Worm (Caenorhabditis elegans) whole organism, midembryonic: ENCODE data around the gene M199.135.
A peak's percentile ranks its signal among the peaks of the same experiment; 100 is the strongest.

Experiments
- T22C8.4 ChIP-seq: fragments of 200-800 bp; sonication (Bioruptor generic); IDR thresholded peaks from 2 replicates; pipeline ENCODE4 v1.3.6; 2022; ENCODE audit warnings: missing genetic modification characterization, missing compliant biosample characterization
- cog-1 ChIP-seq: sonication (generic microtip); optimal IDR thresholded peaks from 2 replicates; lab custom pipeline; 2016; ENCODE audit warnings: missing genetic modification characterization, missing compliant biosample characterization
- flt-1 ChIP-seq: fragments of 200-800 bp; sonication (Bioruptor generic); IDR thresholded peaks from 2 replicates; pipeline ENCODE4 v1.3.6; 2022; ENCODE audit warnings: missing genetic modification characterization, missing compliant biosample characterization
- klf-2 ChIP-seq: fragments of 200-800 bp; sonication (Bioruptor generic); conservative IDR thresholded peaks from 2 replicates; pipeline ENCODE4 v1.3.6; 2022; ENCODE audit warnings: missing genetic modification reagents, missing genetic modification characterization, missing compliant biosample characterization
- med-1 ChIP-seq: sonication (generic microtip); optimal IDR thresholded peaks from 2 replicates; lab custom pipeline; 2017; ENCODE audit warnings: missing genetic modification characterization, mild to moderate bottlenecking, missing compliant biosample characterization, antibody characterized with exemption, missing genetic modification reagents; ENCODE audit not compliant: insufficient read depth
- ref-1 ChIP-seq: fragments of 200-800 bp; sonication (Bioruptor generic); conservative IDR thresholded peaks from 2 replicates; pipeline ENCODE4 v1.3.6; 2022; ENCODE audit warnings: missing genetic modification reagents, missing genetic modification characterization, missing compliant biosample characterization
- tab-1 ChIP-seq: fragments of 200-800 bp; sonication (Bioruptor generic); IDR thresholded peaks from 2 replicates; pipeline ENCODE4 v1.3.6; 2022; ENCODE audit warnings: missing genetic modification characterization, missing compliant biosample characterization
- ztf-23 ChIP-seq: fragments of 200-800 bp; sonication (Bioruptor generic); IDR thresholded peaks from 2 replicates; pipeline ENCODE4 v1.3.6; 2022; ENCODE audit warnings: missing genetic modification reagents, missing genetic modification characterization, missing compliant biosample characterization
- ztf-29 ChIP-seq: fragments of 200-800 bp; sonication (Bioruptor generic); IDR thresholded peaks from 2 replicates; pipeline ENCODE4 v1.3.6; 2022; ENCODE audit warnings: missing genetic modification reagents, missing genetic modification characterization, missing compliant biosample characterization

M199.135 gene

DNA sequence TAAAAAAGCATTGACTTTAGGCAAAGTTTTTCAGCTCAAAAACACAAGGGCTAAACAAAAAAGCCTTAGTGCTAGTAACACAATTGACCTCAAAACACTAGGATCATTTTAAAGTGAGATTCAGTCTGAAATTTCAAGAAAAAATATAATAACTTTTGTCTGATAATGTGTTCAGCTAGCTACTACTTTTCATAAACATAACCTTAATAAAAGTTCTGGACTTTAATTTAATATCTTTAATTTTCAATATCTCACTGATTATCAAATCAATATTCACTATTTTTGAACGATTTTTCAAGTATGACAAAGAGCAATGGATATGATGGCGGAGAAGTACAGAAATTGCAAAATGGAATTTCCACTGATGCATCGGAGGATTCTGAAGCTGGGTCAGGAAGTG is at the start of gene M199.135:
Gene M199.135 (plus strand): TSS at position 301 of the 400 bp plus-strand sequence.
- TF ChIP-seq klf-2 (GFP tag; lab: Robert Waterston, UW) = no peak

DNA sequence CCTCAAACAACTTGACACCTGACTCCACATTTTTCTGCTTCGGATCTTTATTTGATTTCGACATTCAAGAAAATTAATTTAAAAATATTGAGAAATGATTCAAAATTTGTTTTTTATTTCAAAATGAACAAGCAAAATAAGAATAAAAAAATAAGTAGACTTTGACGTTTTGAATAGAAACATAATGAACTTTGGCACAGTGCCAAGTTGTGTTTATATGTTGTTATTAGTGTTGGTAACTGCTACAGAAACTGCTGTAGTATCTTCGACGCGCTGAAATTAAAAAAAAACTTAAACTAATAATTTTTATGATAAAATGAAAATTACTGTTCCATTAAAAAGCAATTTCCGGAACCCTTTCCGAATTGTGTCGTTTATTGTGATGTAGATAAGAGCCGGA is 48.8 kb upstream of the M199.135 start, which contains the start of gene Y41E3.18:
Gene Y41E3.18 (minus strand): TSS at position 101 of the 400 bp plus-strand sequence.
- TF ChIP-seq T22C8.4 (GFP tag; lab: Robert Waterston, UW) = no peak
- no peak for TF ChIP-seq cog-1 (tag; lab: Kevin White, UChicago)
- TF ChIP-seq med-1 = no peak
- TF ChIP-seq klf-2 (GFP tag; lab: Robert Waterston, UW) = no peak
- TF ChIP-seq ztf-29 (GFP tag; lab: Robert Waterston, UW) = no peak
- TF ChIP-seq tab-1 (GFP tag; lab: Robert Waterston, UW) = no peak
- no peak for TF ChIP-seq ref-1 (GFP tag; lab: Robert Waterston, UW)
- TF ChIP-seq flt-1 = no peak
- TF ChIP-seq ztf-23 (GFP tag; lab: Robert Waterston, UW) = no peak

DNA sequence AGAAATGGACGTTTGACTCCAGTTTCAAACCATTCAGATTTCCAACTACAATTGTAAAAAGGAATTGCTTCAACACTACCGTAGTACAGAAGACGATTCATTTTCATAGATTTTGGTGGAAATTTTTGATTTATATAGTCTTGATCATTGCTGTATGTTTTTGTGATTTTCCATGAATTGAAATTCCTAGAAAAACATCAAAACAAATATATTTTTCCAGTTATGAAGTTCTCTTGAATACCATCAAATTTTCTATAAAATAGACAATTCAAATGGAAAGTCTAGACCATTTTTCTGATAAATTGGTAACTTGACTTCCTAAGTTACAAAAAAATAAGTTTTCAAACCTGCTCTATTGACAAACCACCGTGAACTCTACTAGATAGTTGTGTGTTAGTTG is 45.6 kb upstream of the M199.135 start, which contains the start of gene srt-48:
Gene srt-48 (minus strand): TSS at position 101 of the 400 bp plus-strand sequence.
- TF ChIP-seq klf-2 (GFP tag; lab: Robert Waterston, UW) (no peak), T22C8.4 (GFP tag; lab: Robert Waterston, UW) (no peak), tab-1 (GFP tag; lab: Robert Waterston, UW) (no peak)

DNA sequence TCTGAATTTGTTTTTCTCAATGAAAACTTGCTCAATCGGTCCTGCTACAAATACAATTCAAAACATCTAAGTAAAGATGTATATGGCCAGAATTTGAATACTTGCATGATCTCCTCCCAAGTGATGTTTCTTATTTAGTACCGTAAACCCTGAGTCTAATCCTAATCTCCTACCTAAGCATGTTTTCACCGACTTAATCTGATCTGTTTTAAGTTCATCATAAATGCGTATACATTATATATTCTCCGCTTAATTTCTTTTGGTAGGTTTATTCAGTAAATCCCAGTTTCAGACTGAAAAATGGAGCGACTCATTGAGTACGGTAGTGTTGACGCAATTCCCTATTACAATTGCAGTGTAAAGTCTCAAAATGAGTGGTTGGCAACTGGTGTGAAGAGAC is 40.0 kb upstream of the M199.135 start, which contains the start of gene srt-50:
Gene srt-50 (plus strand): TSS at position 301 of the 400 bp plus-strand sequence.
- TF ChIP-seq T22C8.4 (GFP tag; lab: Robert Waterston, UW) (no peak), med-1 (no peak), ztf-29 (GFP tag; lab: Robert Waterston, UW) (no peak), cog-1 (tag; lab: Kevin White, UChicago) (no peak), ref-1 (GFP tag; lab: Robert Waterston, UW) (no peak), flt-1 (no peak), ztf-23 (GFP tag; lab: Robert Waterston, UW) (no peak), klf-2 (GFP tag; lab: Robert Waterston, UW) (no peak), tab-1 (GFP tag; lab: Robert Waterston, UW) (no peak)

DNA sequence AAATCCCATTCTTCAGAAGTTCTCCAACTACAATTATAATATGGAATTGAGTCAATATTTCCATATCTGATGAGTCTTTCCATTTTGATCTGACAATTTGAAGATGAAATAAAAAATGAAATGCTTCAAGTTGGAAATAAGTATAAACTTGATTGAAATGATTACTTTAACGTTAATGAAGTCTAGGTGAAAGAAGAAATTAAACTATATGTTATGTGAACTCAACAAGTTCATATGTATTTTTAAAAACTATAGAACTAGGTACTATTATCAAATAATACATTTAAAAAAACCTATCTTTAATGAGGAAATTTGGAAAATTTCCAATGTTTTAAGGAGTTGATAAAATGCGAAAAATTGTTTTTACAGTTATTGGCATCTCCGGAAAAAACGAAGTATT is 16.1 kb upstream of the M199.135 start, which contains the start of gene srt-49:
Gene srt-49 (minus strand): TSS at position 101 of the 400 bp plus-strand sequence.
- TF ChIP-seq med-1 (no peak), ztf-23 (GFP tag; lab: Robert Waterston, UW) (no peak)

DNA sequence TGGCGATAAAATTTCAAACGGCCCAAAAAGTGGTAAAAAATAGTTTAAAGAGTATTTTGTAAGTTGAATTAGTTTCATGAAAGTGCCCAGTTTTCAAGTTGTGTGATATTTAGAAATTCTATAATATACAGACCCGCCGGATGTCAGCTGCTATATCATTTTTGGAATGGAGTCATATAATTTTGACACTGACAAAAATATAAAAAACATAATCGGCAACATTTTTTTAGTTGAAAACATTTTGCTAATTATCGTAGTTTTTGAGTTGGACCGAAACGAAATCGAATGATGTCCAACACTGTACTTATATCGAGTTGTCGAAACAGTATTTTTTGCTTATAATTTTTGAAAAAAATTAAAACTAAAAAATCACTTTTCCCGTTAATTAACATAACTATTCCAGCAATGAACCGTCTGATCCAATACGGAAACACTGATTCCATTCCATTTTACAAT is 11.2 kb upstream of the M199.135 start, which contains the start of gene srt-44:
Gene srt-44 (plus strand): TSS at position 406 of the 456 bp plus-strand sequence.
- no peak for TF ChIP-seq ztf-23 (GFP tag; lab: Robert Waterston, UW)
- no peak for TF ChIP-seq cog-1 (tag; lab: Kevin White, UChicago)
- no peak for TF ChIP-seq ztf-29 (GFP tag; lab: Robert Waterston, UW)
- no peak for TF ChIP-seq T22C8.4 (GFP tag; lab: Robert Waterston, UW)
- no peak for TF ChIP-seq ref-1 (GFP tag; lab: Robert Waterston, UW)
- no peak for TF ChIP-seq med-1
- no peak for TF ChIP-seq flt-1
- TF ChIP-seq tab-1 (GFP tag; lab: Robert Waterston, UW) = no peak
- TF ChIP-seq klf-2 (GFP tag; lab: Robert Waterston, UW) = no peak

DNA sequence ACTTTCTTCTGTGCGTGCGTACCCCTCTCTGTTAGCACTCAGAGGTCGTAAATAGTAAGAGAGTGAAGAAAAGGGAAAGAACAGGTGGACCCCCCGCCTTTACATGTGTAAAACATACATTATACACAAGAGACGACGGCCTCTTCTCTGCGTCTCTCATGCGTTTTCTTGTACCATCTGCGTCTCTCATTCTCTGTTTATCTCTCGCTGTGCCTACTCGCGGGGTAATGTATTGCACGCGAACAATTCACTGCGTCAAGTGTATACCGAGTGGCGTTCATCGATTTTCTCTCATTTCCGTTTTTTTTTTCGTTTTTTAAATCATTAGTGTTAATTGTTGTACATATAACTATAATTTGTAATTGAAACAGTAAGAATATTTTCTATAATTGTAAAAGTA is 7.2 kb upstream of the M199.135 start:
- TF ChIP-seq cog-1 (tag; lab: Kevin White, UChicago) (peak; percentile 92), flt-1 (no peak)

DNA sequence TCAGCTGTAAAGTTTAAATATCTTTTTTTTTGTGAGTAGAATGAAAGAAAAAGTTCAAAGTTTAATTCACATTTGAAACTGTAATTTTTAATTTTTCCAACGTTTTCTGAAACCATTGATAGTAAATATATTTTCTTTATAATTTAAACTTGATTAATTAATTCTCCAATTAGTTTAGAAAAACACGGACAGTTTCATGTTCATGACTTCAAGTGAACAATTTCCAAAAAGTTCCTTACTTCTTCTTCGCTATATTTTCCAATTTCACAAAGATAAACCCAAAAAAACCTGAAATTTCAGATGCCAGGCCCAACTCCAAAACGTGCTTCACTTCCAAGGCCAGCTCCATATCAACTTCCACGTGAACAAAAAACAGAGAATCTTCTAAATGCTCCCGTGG is 5.9 kb upstream of the M199.135 start, which contains the start of gene M199.2:
Gene M199.2 (plus strand): TSS at position 301 of the 400 bp plus-strand sequence.
- TF ChIP-seq tab-1 (GFP tag; lab: Robert Waterston, UW) (no peak), ztf-23 (GFP tag; lab: Robert Waterston, UW) (no peak)

DNA sequence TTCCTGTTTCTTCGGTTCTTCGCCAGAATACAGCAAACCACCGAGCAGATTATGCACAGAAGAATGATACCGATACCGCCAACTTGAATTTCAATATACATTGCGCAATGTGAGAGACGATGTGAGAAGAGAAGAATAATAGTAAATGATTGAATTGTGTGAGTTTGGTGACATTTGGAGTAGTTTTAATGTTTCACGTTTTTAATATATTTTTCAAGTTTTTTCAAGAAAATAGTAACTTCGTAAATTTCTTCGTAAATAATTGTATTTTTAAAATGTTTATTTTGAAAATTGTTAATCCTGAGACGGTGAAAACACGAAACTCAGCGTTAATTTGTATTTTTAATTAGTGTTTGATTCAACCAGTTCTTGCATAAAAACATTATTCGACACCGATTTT is 1.3 kb upstream of the M199.135 start, which contains the start of gene M199.134:
Gene M199.134 (minus strand): TSS at position 101 of the 400 bp plus-strand sequence.
- TF ChIP-seq tab-1 (GFP tag; lab: Robert Waterston, UW) = no peak

DNA sequence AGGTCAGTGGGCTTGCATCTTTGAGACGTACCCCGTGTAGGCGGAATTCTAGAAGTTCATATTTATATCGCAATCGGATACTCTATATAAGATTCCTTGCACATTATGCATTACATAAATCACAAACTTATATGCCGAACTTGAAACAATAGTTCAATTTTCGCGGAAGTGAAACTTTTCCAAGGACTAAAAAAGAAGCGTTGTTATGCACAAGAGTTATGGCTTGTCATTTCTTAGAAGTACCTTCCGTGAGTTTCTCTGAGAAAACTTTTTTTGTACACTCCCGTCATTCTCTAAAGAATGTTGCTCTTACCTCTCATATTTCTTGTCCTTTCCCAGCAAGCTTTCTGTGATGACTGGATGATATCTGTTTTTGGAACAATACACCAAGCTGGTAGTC is 4.0 kb downstream of the M199.135 start, which contains the start of gene M199.136:
Gene M199.136 (plus strand): TSS at position 301 of the 400 bp plus-strand sequence.
- TF ChIP-seq ztf-29 (GFP tag; lab: Robert Waterston, UW) (no peak), med-1 (no peak), tab-1 (GFP tag; lab: Robert Waterston, UW) (no peak), T22C8.4 (GFP tag; lab: Robert Waterston, UW) (no peak), ztf-23 (GFP tag; lab: Robert Waterston, UW) (no peak), cog-1 (tag; lab: Kevin White, UChicago) (no peak), ref-1 (GFP tag; lab: Robert Waterston, UW) (no peak), klf-2 (GFP tag; lab: Robert Waterston, UW) (no peak), flt-1 (no peak)

DNA sequence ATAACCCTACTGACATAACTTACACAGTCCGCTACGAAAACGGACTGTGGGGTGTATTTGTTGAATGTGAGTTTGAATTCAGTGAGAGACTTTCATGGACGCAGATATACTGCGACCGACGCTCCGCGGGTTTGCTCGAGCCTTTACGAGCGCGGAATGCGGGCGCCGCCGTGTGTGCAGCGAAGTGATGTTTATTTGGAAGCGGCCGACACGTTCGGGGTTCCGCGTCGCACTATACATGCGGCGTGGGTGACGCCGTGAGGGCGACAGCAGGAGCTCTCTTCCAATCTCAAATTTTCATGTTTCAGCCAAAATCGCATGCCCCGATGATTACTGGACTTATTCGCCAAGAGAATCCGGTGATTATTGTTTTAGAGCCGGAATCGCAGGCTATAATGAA is 4.8 kb downstream of the M199.135 start:
- TF ChIP-seq tab-1 (GFP tag; lab: Robert Waterston, UW) = no peak
